Worm (Caenorhabditis elegans) whole organism, L4 larva: Measurements from ENCODE around the gene rme-1.

ENCODE experiments used
- Y48G9A.11 ChIP-seq: fragments of 200-800 bp; sonication (Bioruptor generic); IDR thresholded peaks from 2 replicates; pipeline ENCODE4 v1.3.6; 2022; ENCODE audit warnings: missing genetic modification reagents, missing genetic modification characterization, missing compliant biosample characterization
- hif-1 ChIP-seq, 2 experiments: sonication (generic microtip); optimal IDR thresholded peaks; 2 replicates each; lab custom pipeline; 2016 to 2017; ENCODE audit warnings: missing compliant biosample characterization in 2 of 2, missing genetic modification characterization in 2 of 2, missing genetic modification reagents in 2 of 2, missing genotype in 2 of 2, mild to moderate bottlenecking in 1 of 2
- mep-1 ChIP-seq: fragments of 150-350 bp; sonication (generic microtip); optimal IDR thresholded peaks from 3 replicates; lab custom pipeline; 2014; ENCODE audit warnings: missing biosample characterization, missing genetic modification characterization
- mxl-3 ChIP-seq: fragments of 200-800 bp; sonication (Bioruptor generic); optimal IDR thresholded peaks from 2 replicates; lab custom pipeline; 2018; ENCODE audit warnings: mild to moderate bottlenecking, missing genetic modification characterization, missing compliant biosample characterization
- pha-4 ChIP-seq, 2 experiments: fragments of 150-350 bp in 1 of 2; fragments of 200-800 bp in 1 of 2; sonication (Bioruptor generic) in 1 of 2; IDR thresholded peaks in 1 of 2; optimal IDR thresholded peaks in 1 of 2; 2 replicates each; pipeline versions ENCODE4 v1.3.6 to Lab custom; 2014 to 2022; ENCODE audit warnings: missing genetic modification characterization in 2 of 2, missing genetic modification reagents in 2 of 2, missing biosample characterization in 1 of 2, missing compliant biosample characterization in 1 of 2
- zag-1 ChIP-seq: fragments of 150-350 bp; optimal IDR thresholded peaks from 2 replicates; lab custom pipeline; 2014; ENCODE audit warnings: missing biosample characterization, missing genetic modification characterization

DNA sequence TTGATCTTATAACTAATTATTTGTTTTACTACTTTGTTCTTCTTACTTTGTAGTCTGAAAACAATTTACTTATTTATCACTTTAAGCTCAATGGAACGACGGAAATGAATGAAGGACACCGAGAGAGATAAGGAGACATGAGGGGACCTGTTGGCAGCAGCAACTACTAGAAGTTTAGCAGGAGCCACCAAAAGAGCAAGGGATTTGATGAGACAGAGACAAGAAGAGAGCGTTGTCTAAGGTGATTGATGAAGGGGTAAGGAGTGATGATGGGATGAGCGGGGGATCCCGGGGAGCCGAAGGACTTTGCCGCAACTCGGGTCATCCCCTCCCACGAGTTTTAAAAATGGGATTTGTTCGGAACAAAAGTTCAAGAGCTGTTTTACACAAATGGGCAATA lies 6.1 kb upstream of the rme-1 start, which contains the start of gene ttn-1:
- no peak for TF ChIP-seq Y48G9A.11 (GFP tag; lab: Robert Waterston, UW)
- no peak for TF ChIP-seq zag-1 (tag; lab: Kevin White, UChicago)
- no peak for TF ChIP-seq mep-1 (tag; lab: Kevin White, UChicago)
- TF ChIP-seq hif-1 (tag; optimal IDR thresholded peaks at IDR 0.05; lab: Kevin White, UChicago) = no peak
- no peak for TF ChIP-seq pha-4 (GFP tag; IDR thresholded peaks at IDR 0.05; lab: Robert Waterston, UW)
- no peak for TF ChIP-seq pha-4 (tag; optimal IDR thresholded peaks at IDR 0.05; lab: Kevin White, UChicago)
- no peak for TF ChIP-seq mxl-3 (GFP tag; lab: Kevin White, UChicago)
